Worm (Caenorhabditis elegans): ENCODE measurements around the gene W01D2.1.

ce11 chrII:14801086-14801531 lies 14.2 kb upstream of the W01D2.1 start:
- TF ChIP-seq ztf-23 (GFP tag; IDR thresholded peaks at IDR 0.05) (no peak), ztf-29 (GFP tag; IDR thresholded peaks at IDR 0.05) (no peak), cog-1 (tag; optimal IDR thresholded peaks at IDR 0.05) (no peak), flt-1 (GFP tag; IDR thresholded peaks at IDR 0.05) (peak; percentile 85), klf-2 (GFP tag; conservative IDR thresholded peaks at IDR 0.05) (no peak), ref-1 (GFP tag; conservative IDR thresholded peaks at IDR 0.05) (0 out of 2 replicates have a peak, but pooled peaks have one; percentile 44), T22C8.4 (GFP tag; IDR thresholded peaks at IDR 0.05) (no peak)

Data from whole organism, midembryonic.